Fruit fly (Drosophila melanogaster): ENCODE data around the gene Ir87a.
A peak's percentile ranks its signal among the peaks of the same experiment; 100 is the strongest.

dm6 chr3R:13471329-13471728, 51.2 kb downstream of the Ir87a start:
- TF ChIP-seq CG8478 (optimal IDR thresholded peaks at IDR 0.05) = no peak
- TF ChIP-seq CTCF (optimal IDR thresholded peaks at IDR 0.05) = peak; percentile 46 to 89
